Worm (Caenorhabditis elegans) whole organism, late embryonic: Measurements from ENCODE around the gene syg-1.
A peak's percentile ranks its signal among the peaks of the same experiment; 100 is the strongest.

Experiments used
- C08G9.2 ChIP-seq: sonication (generic microtip); optimal IDR thresholded peaks from 2 replicates; lab custom pipeline; 2016; ENCODE audit warnings: mild to moderate bottlenecking, missing genetic modification characterization, moderate library complexity, missing compliant biosample characterization
- K02D7.2 ChIP-seq: sonication (generic microtip); optimal IDR thresholded peaks from 2 replicates; lab custom pipeline; 2017; ENCODE audit warnings: mild to moderate bottlenecking, missing genetic modification characterization, missing compliant biosample characterization
- K09A11.1 ChIP-seq: sonication (generic microtip); optimal IDR thresholded peaks from 2 replicates; lab custom pipeline; 2017; ENCODE audit warnings: antibody characterized with exemption, mild to moderate bottlenecking, missing genetic modification characterization, missing compliant biosample characterization; ENCODE audit not compliant: insufficient read depth
- ama-1 ChIP-seq: fragments of 150-350 bp; optimal IDR thresholded peaks from 2 replicates; lab custom pipeline; 2014
- ceh-14 ChIP-seq: sonication (generic microtip); optimal IDR thresholded peaks from 2 replicates; lab custom pipeline; 2016; ENCODE audit warnings: missing genotype, missing genetic modification characterization, missing compliant biosample characterization
- ceh-18 ChIP-seq: sonication (generic microtip); optimal IDR thresholded peaks from 2 replicates; lab custom pipeline; 2016; ENCODE audit warnings: missing genetic modification characterization, missing compliant biosample characterization
- ceh-24 ChIP-seq: sonication (generic microtip); optimal IDR thresholded peaks from 2 replicates; lab custom pipeline; 2016; ENCODE audit warnings: mild to moderate bottlenecking, missing genetic modification characterization, missing compliant biosample characterization
- ceh-31 ChIP-seq: sonication (generic microtip); optimal IDR thresholded peaks from 2 replicates; lab custom pipeline; 2016; ENCODE audit warnings: missing genetic modification characterization, missing compliant biosample characterization
- ceh-34 ChIP-seq: sonication (generic microtip); optimal IDR thresholded peaks from 2 replicates; lab custom pipeline; 2016; ENCODE audit warnings: mild to moderate bottlenecking, missing genetic modification characterization, missing compliant biosample characterization
- ceh-45 ChIP-seq: fragments of 200-800 bp; sonication (Bioruptor generic); IDR thresholded peaks from 2 replicates; pipeline ENCODE4 v1.3.6; 2022; ENCODE audit warnings: missing genetic modification reagents, missing genetic modification characterization, missing compliant biosample characterization
- ceh-6 ChIP-seq: fragments of 200-800 bp; sonication (Bioruptor generic); optimal IDR thresholded peaks from 2 replicates; lab custom pipeline; 2018; ENCODE audit warnings: mild to moderate bottlenecking, missing genetic modification characterization, missing compliant biosample characterization
- che-1 ChIP-seq: sonication (generic microtip); optimal IDR thresholded peaks from 2 replicates; lab custom pipeline; 2016; ENCODE audit warnings: mild to moderate bottlenecking, missing genetic modification characterization, missing compliant biosample characterization
- dmd-4 ChIP-seq: sonication (generic microtip); optimal IDR thresholded peaks from 2 replicates; lab custom pipeline; 2016; ENCODE audit warnings: borderline replicate concordance, missing genetic modification characterization, missing compliant biosample characterization
- elt-2 ChIP-seq: sonication (generic microtip); optimal IDR thresholded peaks from 2 replicates; lab custom pipeline; 2016; ENCODE audit warnings: missing genetic modification reagents, missing genetic modification characterization, missing compliant biosample characterization
- elt-4 ChIP-seq: sonication (generic microtip); optimal IDR thresholded peaks from 2 replicates; lab custom pipeline; 2016; ENCODE audit warnings: missing genetic modification characterization, missing compliant biosample characterization
- ets-4 ChIP-seq: sonication (generic microtip); optimal IDR thresholded peaks from 2 replicates; lab custom pipeline; 2016; ENCODE audit warnings: missing genetic modification characterization, missing compliant biosample characterization
- eyg-1 ChIP-seq: sonication (generic microtip); optimal IDR thresholded peaks from 2 replicates; lab custom pipeline; 2016; ENCODE audit warnings: missing genotype, missing genetic modification characterization, missing compliant biosample characterization
- fax-1 ChIP-seq: sonication (generic microtip); optimal IDR thresholded peaks from 2 replicates; lab custom pipeline; 2016; ENCODE audit warnings: missing genotype, missing genetic modification characterization, missing compliant biosample characterization
- fkh-10 ChIP-seq: fragments of 150-350 bp; optimal IDR thresholded peaks from 2 replicates; lab custom pipeline; 2014; ENCODE audit warnings: missing biosample characterization, missing genetic modification reagents, missing genetic modification characterization
- fkh-6 ChIP-seq: sonication (generic microtip); optimal IDR thresholded peaks from 2 replicates; lab custom pipeline; 2016; ENCODE audit warnings: missing genetic modification characterization, missing compliant biosample characterization
- hlh-13 ChIP-seq: fragments of 200-800 bp; sonication (Bioruptor generic); optimal IDR thresholded peaks from 2 replicates; lab custom pipeline; 2018; ENCODE audit warnings: mild to moderate bottlenecking, missing genetic modification characterization, missing compliant biosample characterization
- hlh-15 ChIP-seq: sonication (generic microtip); optimal IDR thresholded peaks from 2 replicates; lab custom pipeline; 2016; ENCODE audit warnings: missing genetic modification characterization, missing compliant biosample characterization
- hlh-30 ChIP-seq: sonication (generic microtip); optimal IDR thresholded peaks from 2 replicates; lab custom pipeline; 2017; ENCODE audit warnings: antibody characterized with exemption, missing genetic modification characterization, missing compliant biosample characterization; ENCODE audit not compliant: insufficient read depth
- hlh-8 ChIP-seq: sonication (generic microtip); optimal IDR thresholded peaks from 2 replicates; lab custom pipeline; 2016; ENCODE audit warnings: missing genotype, missing genetic modification characterization, missing compliant biosample characterization
- lin-11 ChIP-seq: fragments of 200-800 bp; sonication (Bioruptor generic); optimal IDR thresholded peaks from 2 replicates; lab custom pipeline; 2018; ENCODE audit warnings: mild to moderate bottlenecking, missing genetic modification characterization, missing compliant biosample characterization
- madf-2 ChIP-seq: sonication (generic microtip); optimal IDR thresholded peaks from 2 replicates; lab custom pipeline; 2017; ENCODE audit warnings: missing genetic modification characterization, missing compliant biosample characterization
- pag-3 ChIP-seq: sonication (generic microtip); optimal IDR thresholded peaks from 2 replicates; lab custom pipeline; 2016; ENCODE audit warnings: missing compliant biosample characterization, missing genetic modification characterization, borderline replicate concordance
- pat-9 ChIP-seq: fragments of 200-800 bp; sonication (Bioruptor generic); optimal IDR thresholded peaks from 2 replicates; lab custom pipeline; 2018; ENCODE audit warnings: mild to moderate bottlenecking, missing genetic modification characterization, moderate library complexity, missing compliant biosample characterization
- pax-1 ChIP-seq: fragments of 150-350 bp; optimal IDR thresholded peaks from 2 replicates; lab custom pipeline; 2014; ENCODE audit warnings: missing biosample characterization, missing genetic modification characterization
- pha-4 ChIP-seq: fragments of 150-350 bp; optimal IDR thresholded peaks from 2 replicates; lab custom pipeline; 2018; ENCODE audit warnings: missing biosample characterization, missing genetic modification reagents, missing genetic modification characterization
- pros-1 ChIP-seq: fragments of 150-350 bp; optimal IDR thresholded peaks from 2 replicates; lab custom pipeline; 2014; ENCODE audit warnings: missing biosample characterization, missing genetic modification reagents, missing genetic modification characterization
- ref-2 ChIP-seq: sonication (generic microtip); optimal IDR thresholded peaks from 2 replicates; lab custom pipeline; 2016; ENCODE audit warnings: missing genetic modification characterization, missing compliant biosample characterization
- rnt-1 ChIP-seq: sonication (generic microtip); optimal IDR thresholded peaks from 2 replicates; lab custom pipeline; 2016; ENCODE audit warnings: missing genetic modification characterization, missing compliant biosample characterization
- sdc-2 ChIP-seq: sonication (generic microtip); optimal IDR thresholded peaks from 2 replicates; lab custom pipeline; 2016; ENCODE audit warnings: missing genotype, missing genetic modification characterization, missing compliant biosample characterization
- sox-2 ChIP-seq: fragments of 200-800 bp; sonication (Bioruptor generic); IDR thresholded peaks from 2 replicates; pipeline ENCODE4 v1.3.6; 2022; ENCODE audit warnings: missing genetic modification reagents, missing genetic modification characterization, missing compliant biosample characterization
- tbx-2 ChIP-seq: sonication (generic microtip); optimal IDR thresholded peaks from 2 replicates; lab custom pipeline; 2016; ENCODE audit warnings: missing genetic modification characterization, missing compliant biosample characterization
- ttx-3 ChIP-seq: sonication (generic microtip); optimal IDR thresholded peaks from 2 replicates; lab custom pipeline; 2016; ENCODE audit warnings: missing genetic modification reagents, missing genetic modification characterization, missing compliant biosample characterization
- unc-3 ChIP-seq, 2 experiments: fragments of 200-800 bp in 1 of 2; sonication (Bioruptor generic) in 1 of 2; sonication (generic microtip) in 1 of 2; conservative IDR thresholded peaks in 1 of 2; optimal IDR thresholded peaks in 1 of 2; 2 replicates each; pipeline versions ENCODE4 v1.3.6 to Lab custom; 2016 to 2022; ENCODE audit warnings: missing compliant biosample characterization in 2 of 2, missing genetic modification characterization in 2 of 2, missing genetic modification reagents in 1 of 2
- unc-42 ChIP-seq: sonication (generic microtip); optimal IDR thresholded peaks from 2 replicates; lab custom pipeline; 2016; ENCODE audit warnings: missing genotype, missing genetic modification characterization, missing compliant biosample characterization
- unc-55 ChIP-seq: sonication (generic microtip); optimal IDR thresholded peaks from 2 replicates; lab custom pipeline; 2017; ENCODE audit warnings: missing biosample characterization, missing genetic modification reagents, missing genetic modification characterization
- unc-86 ChIP-seq: sonication (generic microtip); optimal IDR thresholded peaks from 2 replicates; lab custom pipeline; 2016; ENCODE audit warnings: missing genetic modification characterization, missing compliant biosample characterization
- ztf-16 ChIP-seq: sonication (generic microtip); optimal IDR thresholded peaks from 2 replicates; lab custom pipeline; 2017; ENCODE audit warnings: missing genetic modification characterization, missing compliant biosample characterization

Gene syg-1

DNA sequence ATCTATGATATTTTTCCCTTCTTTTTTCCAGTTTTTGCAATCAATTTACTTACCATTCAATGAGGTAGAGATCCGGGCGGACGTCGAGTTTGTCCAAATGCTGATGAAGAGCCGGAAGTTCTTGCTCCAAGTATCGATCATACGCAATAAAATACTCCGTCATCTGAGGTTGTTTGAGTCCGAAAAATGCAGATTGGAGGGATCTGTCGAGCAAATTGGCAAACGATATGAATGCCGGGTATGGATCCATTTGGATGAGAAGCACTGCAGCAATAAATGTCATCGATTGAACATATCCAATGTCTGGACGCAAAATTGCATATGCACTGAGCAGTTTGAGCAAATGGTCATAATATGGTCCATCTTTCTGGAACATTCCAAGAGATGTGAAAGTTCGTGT lies 12.1 kb upstream of the syg-1 start:
- no peak for TF ChIP-seq hlh-30 (tag; lab: Kevin White, UChicago)
- no peak for TF ChIP-seq tbx-2 (tag; lab: Kevin White, UChicago)
- TF ChIP-seq ama-1 (lab: Kevin White, UChicago): no peak
- TF ChIP-seq unc-86 (tag; lab: Kevin White, UChicago): no peak
- TF ChIP-seq sox-2: no peak
- TF ChIP-seq ttx-3: no peak
- no peak for TF ChIP-seq sdc-2
- no peak for TF ChIP-seq pat-9 (tag; lab: Kevin White, UChicago)
- no peak for TF ChIP-seq fax-1 (tag; lab: Kevin White, UChicago)
- no peak for TF ChIP-seq ztf-16
- TF ChIP-seq dmd-4 (tag; lab: Kevin White, UChicago): no peak
- TF ChIP-seq elt-2: no peak
- TF ChIP-seq unc-3 (GFP tag; conservative IDR thresholded peaks at IDR 0.05; lab: Robert Waterston, UW): no peak
- no peak for TF ChIP-seq unc-3 (tag; optimal IDR thresholded peaks at IDR 0.05; lab: Kevin White, UChicago)
- TF ChIP-seq ceh-24 (tag; lab: Kevin White, UChicago): no peak
- TF ChIP-seq ref-2: no peak
- no peak for TF ChIP-seq ets-4 (tag; lab: Kevin White, UChicago)
- TF ChIP-seq fkh-6 (tag; lab: Kevin White, UChicago): no peak
- no peak for TF ChIP-seq eyg-1 (tag; lab: Kevin White, UChicago)

DNA sequence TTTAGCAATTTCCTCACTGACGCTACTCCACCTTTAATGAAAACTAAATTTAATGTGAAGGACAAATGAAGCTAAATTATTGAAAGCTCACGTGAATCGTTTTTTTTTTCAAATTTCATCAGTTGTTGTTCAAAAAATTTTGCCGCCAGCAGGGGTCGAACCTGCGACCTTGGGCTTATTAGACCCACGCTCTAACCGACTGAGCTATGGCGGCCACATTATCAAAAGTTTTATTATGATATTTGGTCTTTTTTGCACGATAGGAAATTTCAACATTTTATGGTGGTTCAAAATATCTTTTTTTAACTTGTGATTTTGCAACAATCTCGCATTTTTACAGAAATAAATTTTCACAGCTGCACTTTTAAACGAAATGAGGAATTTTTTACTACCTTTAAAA lies 11.0 kb upstream of the syg-1 start:
- TF ChIP-seq ceh-45 (no peak), che-1 (tag; lab: Kevin White, UChicago) (no peak), hlh-15 (tag; lab: Kevin White, UChicago) (no peak), ref-2 (no peak), madf-2 (tag; lab: Kevin White, UChicago) (no peak), pax-1 (tag; lab: Kevin White, UChicago) (no peak), fkh-10 (GFP tag; lab: Kevin White, UChicago) (no peak), pros-1 (tag; lab: Kevin White, UChicago) (no peak), hlh-13 (GFP tag; lab: Kevin White, UChicago) (no peak), ceh-31 (no peak), K09A11.1 (tag; lab: Kevin White, UChicago) (no peak), ceh-34 (tag; lab: Kevin White, UChicago) (no peak), ceh-6 (no peak), ceh-14 (tag; lab: Kevin White, UChicago) (no peak), C08G9.2 (tag; lab: Kevin White, UChicago) (no peak), unc-55 (GFP tag; lab: Kevin White, UChicago) (no peak), lin-11 (tag; lab: Kevin White, UChicago) (no peak), ceh-18 (no peak), sdc-2 (no peak), hlh-8 (no peak)
- TF ChIP-seq, all 69 proteins: peak for 0

DNA sequence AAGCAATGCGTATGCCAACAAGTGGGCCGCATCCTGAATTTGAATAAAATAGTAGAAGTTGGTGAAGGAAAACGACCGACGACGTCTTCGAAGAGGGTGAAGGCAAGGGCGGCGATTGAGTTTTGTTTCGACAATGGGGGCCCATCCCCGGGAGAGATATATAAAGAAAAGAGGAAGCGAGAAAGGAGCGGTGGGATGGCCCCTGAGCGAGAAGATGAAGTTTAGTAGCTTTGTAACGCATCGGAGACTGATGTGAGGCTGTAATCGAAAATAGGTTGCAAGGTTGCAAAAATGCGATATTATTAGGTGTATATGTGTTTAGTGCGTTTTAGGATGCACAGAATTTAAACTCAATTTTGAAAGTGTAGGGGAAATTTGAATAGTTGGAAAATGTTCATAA lies 7.5 kb upstream of the syg-1 start:
- TF ChIP-seq ceh-34 (tag; lab: Kevin White, UChicago): no peak
- no peak for TF ChIP-seq sdc-2
- TF ChIP-seq C08G9.2 (tag; lab: Kevin White, UChicago): no peak
- no peak for TF ChIP-seq ceh-24 (tag; lab: Kevin White, UChicago)
- no peak for TF ChIP-seq hlh-30 (tag; lab: Kevin White, UChicago)
- TF ChIP-seq K02D7.2 (tag; lab: Kevin White, UChicago): no peak
- TF ChIP-seq unc-42 (tag; lab: Kevin White, UChicago): peak; percentile 68

DNA sequence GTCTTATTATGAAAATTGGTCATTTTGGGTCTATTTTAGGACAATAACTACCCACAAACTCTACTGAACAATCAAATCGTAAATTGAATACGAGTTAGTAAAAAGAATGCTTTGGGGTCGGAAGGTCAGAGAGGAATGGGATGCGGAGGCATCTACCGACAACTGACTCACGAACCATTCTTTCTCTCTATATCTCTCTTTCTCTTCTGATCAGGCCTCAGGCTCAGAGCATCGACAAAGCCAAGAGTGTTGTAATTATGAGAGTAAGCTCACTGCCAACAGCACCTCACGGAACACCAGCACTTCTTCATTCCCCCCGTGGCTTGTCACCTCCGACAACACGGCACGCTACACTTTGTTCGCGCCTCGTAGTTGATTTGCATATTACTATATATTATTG lies 5.3 kb upstream of the syg-1 start:
- TF ChIP-seq sdc-2: no peak
- TF ChIP-seq unc-55 (GFP tag; lab: Kevin White, UChicago): peak; percentile 43
- TF ChIP-seq rnt-1 (tag; lab: Kevin White, UChicago): peak; percentile 36
- TF ChIP-seq elt-4 (tag; lab: Kevin White, UChicago): no peak
- no peak for TF ChIP-seq pag-3 (tag; lab: Kevin White, UChicago)
- no peak for TF ChIP-seq pha-4 (tag; lab: Kevin White, UChicago)
